Fruit fly (Drosophila melanogaster): ENCODE results near the gene Tmtc1.

Tmtc1 gene

dm6 chr2L:2752460-2753411 lies 75.2 kb downstream of the Tmtc1 start, which contains the start of gene Pgk (continued):
- TF ChIP-seq Sry-β (GFP tag; optimal IDR thresholded peaks at IDR 0.05): peak; percentile 71
- TF ChIP-seq CG11398 (GFP tag; optimal IDR thresholded peaks at IDR 0.05): peak; percentile 40
- no peak for TF ChIP-seq Mad (GFP tag; optimal IDR thresholded peaks at IDR 0.05)
- no peak for TF ChIP-seq Awh (GFP tag; IDR thresholded peaks at IDR 0.05)
- TF ChIP-seq Gug (GFP tag; IDR thresholded peaks at IDR 0.05): peak; percentile 1; the same call in 1 of the 4 replicates
- TF ChIP-seq CG2116 (GFP tag; optimal IDR thresholded peaks at IDR 0.05): peak; percentile 29
- peak; percentile 29 for TF ChIP-seq CG16863 (GFP tag; optimal IDR thresholded peaks at IDR 0.05)
- TF ChIP-seq NfI (GFP tag; optimal IDR thresholded peaks at IDR 0.05): peak; percentile 3
- TF ChIP-seq CG18011 (GFP tag; optimal IDR thresholded peaks at IDR 0.05): no peak
- no peak for TF ChIP-seq CG6683 (GFP tag; optimal IDR thresholded peaks at IDR 0.05)
- TF ChIP-seq insv (GFP tag; optimal IDR thresholded peaks at IDR 0.05): peak in 1 of 2 experiments; percentile 40
- TF ChIP-seq gcm (GFP tag; optimal IDR thresholded peaks at IDR 0.05): peak; percentile 33
- no peak for TF ChIP-seq Side (GFP tag; optimal IDR thresholded peaks at IDR 0.05)
- no peak for TF ChIP-seq CG13287 (GFP tag; IDR thresholded peaks at IDR 0.05; ENCODE audit: partially characterized antibody)
- no peak for TF ChIP-seq Aef1 (GFP tag; IDR thresholded peaks at IDR 0.05)
- peak; percentile 82 for TF ChIP-seq BtbVII (GFP tag; optimal IDR thresholded peaks at IDR 0.05)
- no peak for TF ChIP-seq CG4404 (GFP tag; IDR thresholded peaks at IDR 0.05)
- TF ChIP-seq Ssrp (tag; optimal IDR thresholded peaks at IDR 0.05): no peak
- TF ChIP-seq zfh2 (GFP tag; optimal IDR thresholded peaks at IDR 0.05): no peak
- peak; percentile 16 for TF ChIP-seq gcm2 (GFP tag; optimal IDR thresholded peaks at IDR 0.05)
- TF ChIP-seq Ada2b (GFP tag; IDR thresholded peaks at IDR 0.05): no peak
- TF ChIP-seq CG31365 (tag; optimal IDR thresholded peaks at IDR 0.05): peak; percentile 58
- no peak for TF ChIP-seq bbx (GFP tag; IDR thresholded peaks at IDR 0.05; ENCODE audit: partially characterized antibody)
- peak; percentile 16 for TF ChIP-seq wek (GFP tag; optimal IDR thresholded peaks at IDR 0.05)
- no peak for TF ChIP-seq hbn (GFP tag; IDR thresholded peaks at IDR 0.05; ENCODE audit: partially characterized antibody)
- no peak for TF ChIP-seq repo (GFP tag; optimal IDR thresholded peaks at IDR 0.05)
- TF ChIP-seq fd96Cb (tag; optimal IDR thresholded peaks at IDR 0.05): no peak
- no peak for TF ChIP-seq CG15073 (GFP tag; optimal IDR thresholded peaks at IDR 0.05)
- TF ChIP-seq vfl (GFP tag; optimal IDR thresholded peaks at IDR 0.05): no peak
- TF ChIP-seq slbo (GFP tag; IDR thresholded peaks at IDR 0.05): no peak
- TF ChIP-seq jigr1 (GFP tag; IDR thresholded peaks at IDR 0.05): no peak
- no peak for TF ChIP-seq MBD-R2 (GFP tag; IDR thresholded peaks at IDR 0.05)
- TF ChIP-seq Sry-δ (GFP tag; optimal IDR thresholded peaks at IDR 0.05): no peak
- peak; percentile 24 for TF ChIP-seq CG3163 (GFP tag; optimal IDR thresholded peaks at IDR 0.05)
- TF ChIP-seq az2 (GFP tag; optimal IDR thresholded peaks at IDR 0.05): no peak
- peak; percentile 100 for TF ChIP-seq yki (optimal IDR thresholded peaks at IDR 0.05)
- TF ChIP-seq fd3F (GFP tag; optimal IDR thresholded peaks at IDR 0.05): no peak
- TF ChIP-seq Deaf1 (tag; optimal IDR thresholded peaks at IDR 0.05): peak; percentile 63
- TF ChIP-seq gfzf (GFP tag; optimal IDR thresholded peaks at IDR 0.05): no peak
- peak; percentile 82 for TF ChIP-seq abd-A (tag; optimal IDR thresholded peaks at IDR 0.05)
- peak; percentile 52 for TF ChIP-seq CG13424 (tag; optimal IDR thresholded peaks at IDR 0.05)
- TF ChIP-seq CG17385 (GFP tag; optimal IDR thresholded peaks at IDR 0.05): peak; percentile 100
- TF ChIP-seq Fer1 (GFP tag; optimal IDR thresholded peaks at IDR 0.05): peak; percentile 83
- no peak for TF ChIP-seq CG12942 (GFP tag; optimal IDR thresholded peaks at IDR 0.05)
- no peak for TF ChIP-seq slp2 (GFP tag; optimal IDR thresholded peaks at IDR 0.05)
- TF ChIP-seq CG9609 (GFP tag; optimal IDR thresholded peaks at IDR 0.05): no peak
- peak; percentile 33 for TF ChIP-seq CG17359 (tag; optimal IDR thresholded peaks at IDR 0.05)
- no peak for TF ChIP-seq CG30403 (GFP tag; optimal IDR thresholded peaks at IDR 0.05)
- peak; percentile 49 for TF ChIP-seq CG18599 (GFP tag; optimal IDR thresholded peaks at IDR 0.05)
